Fruit fly (Drosophila melanogaster) whole organism, prepupa: ENCODE measurements around the gene Tpr2.

Experiments used
- CG10631 ChIP-seq: fragments of 200-800 bp; sonication (Bioruptor generic); optimal IDR thresholded peaks from 2 replicates; lab custom pipeline; 2016; ENCODE audit warnings: missing biosample characterization, missing genetic modification characterization
- CG10669 ChIP-seq: fragments of 200-800 bp; sonication (Bioruptor generic); optimal IDR thresholded peaks from 3 replicates; lab custom pipeline; 2018; ENCODE audit warnings: missing biosample characterization, mild to moderate bottlenecking, missing genetic modification characterization, moderate library complexity
- CG11762 ChIP-seq: fragments of 200-800 bp; sonication (Bioruptor generic); optimal IDR thresholded peaks from 3 replicates; lab custom pipeline; 2016; ENCODE audit warnings: missing biosample characterization, missing genetic modification characterization; ENCODE audit not compliant: insufficient read depth
- CG11902 ChIP-seq: fragments of 200-800 bp; sonication (Bioruptor generic); optimal IDR thresholded peaks from 3 replicates; lab custom pipeline; 2016; ENCODE audit warnings: missing biosample characterization, missing genetic modification characterization
- CG15336 ChIP-seq: fragments of 200-800 bp; sonication (Bioruptor generic); IDR thresholded peaks from 2 replicates; pipeline ENCODE4 v1.3.6; 2022; ENCODE audit warnings: missing biosample characterization, missing genetic modification characterization
- CG1621 ChIP-seq: fragments of 200-800 bp; sonication (Bioruptor generic); optimal IDR thresholded peaks from 3 replicates; lab custom pipeline; 2018; ENCODE audit warnings: missing biosample characterization, mild to moderate bottlenecking, missing genetic modification characterization
- CG16779 ChIP-seq: fragments of 200-800 bp; sonication (Bioruptor generic); optimal IDR thresholded peaks from 3 replicates; lab custom pipeline; 2017; ENCODE audit warnings: missing biosample characterization, mild to moderate bottlenecking, missing genetic modification characterization
- CG3032 ChIP-seq: fragments of 200-800 bp; optimal IDR thresholded peaks from 2 replicates; lab custom pipeline; 2019; ENCODE audit warnings: missing biosample characterization, mild to moderate bottlenecking, missing genetic modification characterization, moderate library complexity
- CG31627 ChIP-seq: fragments of 200-800 bp; sonication (Bioruptor generic); optimal IDR thresholded peaks from 3 replicates; lab custom pipeline; 2016; ENCODE audit warnings: missing biosample characterization, missing genetic modification characterization
- CG32006 ChIP-seq: fragments of 200-800 bp; sonication (Bioruptor generic); optimal IDR thresholded peaks from 3 replicates; lab custom pipeline; 2017; ENCODE audit warnings: missing biosample characterization, mild to moderate bottlenecking, missing genetic modification characterization
- CG34406 ChIP-seq: fragments of 200-800 bp; sonication (Bioruptor generic); optimal IDR thresholded peaks from 3 replicates; lab custom pipeline; 2016; ENCODE audit warnings: missing biosample characterization, missing genetic modification characterization
- CG3919 ChIP-seq: fragments of 200-800 bp; sonication (Bioruptor generic); optimal IDR thresholded peaks from 3 replicates; lab custom pipeline; 2016; ENCODE audit warnings: missing biosample characterization, missing genetic modification characterization
- CG6276 ChIP-seq: fragments of 200-800 bp; sonication (Bioruptor generic); optimal IDR thresholded peaks from 2 replicates; lab custom pipeline; 2017; ENCODE audit warnings: missing biosample characterization, mild to moderate bottlenecking, missing genetic modification characterization
- CG6792 ChIP-seq: fragments of 200-800 bp; sonication (Bioruptor generic); optimal IDR thresholded peaks from 3 replicates; lab custom pipeline; 2016; ENCODE audit warnings: missing biosample characterization, missing genetic modification characterization
- CG6808 ChIP-seq: fragments of 200-800 bp; sonication (Bioruptor generic); optimal IDR thresholded peaks from 3 replicates; lab custom pipeline; 2017; ENCODE audit warnings: missing biosample characterization, missing genetic modification characterization, mild to moderate bottlenecking, moderate library complexity, missing genetic modification reagents
- CG6854 ChIP-seq: fragments of 200-800 bp; sonication (Bioruptor generic); optimal IDR thresholded peaks from 2 replicates; lab custom pipeline; 2017; ENCODE audit warnings: missing biosample characterization, mild to moderate bottlenecking, missing genetic modification characterization
- CG8119 ChIP-seq: fragments of 200-800 bp; sonication (Bioruptor generic); IDR thresholded peaks from 3 replicates; pipeline ENCODE4 v1.3.6; 2022; ENCODE audit warnings: missing biosample characterization, missing genetic modification characterization
- CG8319 ChIP-seq: fragments of 200-800 bp; sonication (Bioruptor generic); optimal IDR thresholded peaks from 3 replicates; lab custom pipeline; 2016; ENCODE audit warnings: missing biosample characterization, missing genetic modification characterization
- CG9139 ChIP-seq: fragments of 200-800 bp; sonication (Bioruptor generic); optimal IDR thresholded peaks from 3 replicates; lab custom pipeline; 2017; ENCODE audit warnings: missing biosample characterization, mild to moderate bottlenecking, missing genetic modification characterization
- Eip75B ChIP-seq: fragments of 200-800 bp; sonication (Bioruptor generic); optimal IDR thresholded peaks from 3 replicates; lab custom pipeline; 2016; ENCODE audit warnings: missing biosample characterization, missing genetic modification characterization
- Eip78C ChIP-seq: fragments of 200-800 bp; sonication (Bioruptor generic); peaks from one replicate; lab custom pipeline; 2016; ENCODE audit warnings: missing biosample characterization, missing genetic modification characterization
- Eip93F ChIP-seq: fragments of 200-800 bp; sonication (Bioruptor generic); optimal IDR thresholded peaks from 2 replicates; lab custom pipeline; 2016; ENCODE audit warnings: missing biosample characterization, mild to moderate bottlenecking, missing genetic modification characterization
- Gug ChIP-seq: fragments of 200-800 bp; sonication (Bioruptor generic); IDR thresholded peaks from 2 replicates; pipeline ENCODE4 v1.3.6; 2022; ENCODE audit warnings: missing biosample characterization, missing genetic modification characterization
- Hr4 ChIP-seq: fragments of 200-800 bp; sonication (Bioruptor generic); optimal IDR thresholded peaks from 3 replicates; lab custom pipeline; 2016; ENCODE audit warnings: missing biosample characterization, missing genetic modification characterization
- Lpt ChIP-seq: fragments of 200-800 bp; sonication (Bioruptor generic); optimal IDR thresholded peaks from 3 replicates; lab custom pipeline; 2016; ENCODE audit warnings: missing biosample characterization, missing genetic modification characterization
- Met ChIP-seq: fragments of 200-800 bp; sonication (Bioruptor generic); optimal IDR thresholded peaks from 3 replicates; lab custom pipeline; 2016; ENCODE audit warnings: missing biosample characterization, missing genetic modification characterization
- OdsH ChIP-seq: fragments of 200-800 bp; sonication (Bioruptor generic); optimal IDR thresholded peaks from 3 replicates; lab custom pipeline; 2016; ENCODE audit warnings: missing biosample characterization, missing genetic modification characterization
- Smox ChIP-seq: fragments of 200-800 bp; sonication (Bioruptor generic); optimal IDR thresholded peaks from 3 replicates; lab custom pipeline; 2016; ENCODE audit warnings: missing biosample characterization, missing genetic modification characterization
- Sox14 ChIP-seq: fragments of 200-800 bp; sonication (Bioruptor generic); optimal IDR thresholded peaks from 3 replicates; lab custom pipeline; 2016; ENCODE audit warnings: missing biosample characterization, missing genetic modification characterization
- Sox15 ChIP-seq: fragments of 200-800 bp; sonication (Bioruptor generic); optimal IDR thresholded peaks from 3 replicates; lab custom pipeline; 2016; ENCODE audit warnings: missing biosample characterization, missing genetic modification characterization
- achi ChIP-seq: fragments of 200-800 bp; sonication (Bioruptor generic); optimal IDR thresholded peaks from 3 replicates; lab custom pipeline; 2016; ENCODE audit warnings: missing biosample characterization, missing genetic modification characterization
- acj6 ChIP-seq: fragments of 200-800 bp; sonication (Bioruptor generic); optimal IDR thresholded peaks from 3 replicates; lab custom pipeline; 2016; ENCODE audit warnings: missing biosample characterization, missing genetic modification characterization
- dac ChIP-seq: fragments of 200-800 bp; sonication (Bioruptor generic); optimal IDR thresholded peaks from 2 replicates; lab custom pipeline; 2017; ENCODE audit warnings: missing biosample characterization, mild to moderate bottlenecking, missing genetic modification characterization
- esn ChIP-seq: fragments of 200-800 bp; sonication (Bioruptor generic); optimal IDR thresholded peaks from 2 replicates; lab custom pipeline; 2016; ENCODE audit warnings: missing biosample characterization, mild to moderate bottlenecking, missing genetic modification characterization, moderate library complexity
- fd59A ChIP-seq: fragments of 200-800 bp; sonication (Bioruptor generic); optimal IDR thresholded peaks from 2 replicates; lab custom pipeline; 2017; ENCODE audit warnings: missing biosample characterization, mild to moderate bottlenecking, missing genetic modification characterization, missing genetic modification reagents
- fd85E ChIP-seq: fragments of 200-800 bp; sonication (Bioruptor generic); optimal IDR thresholded peaks from 3 replicates; lab custom pipeline; 2016; ENCODE audit warnings: missing biosample characterization, missing genetic modification characterization
- fkh ChIP-seq: fragments of 200-800 bp; sonication (Bioruptor generic); optimal IDR thresholded peaks from 3 replicates; lab custom pipeline; 2017; ENCODE audit warnings: missing biosample characterization, mild to moderate bottlenecking, missing genetic modification characterization, moderate library complexity
- lz ChIP-seq: fragments of 200-800 bp; sonication (Bioruptor generic); optimal IDR thresholded peaks from 3 replicates; lab custom pipeline; 2016; ENCODE audit warnings: missing biosample characterization, missing genetic modification characterization
- net ChIP-seq: fragments of 200-800 bp; sonication (Bioruptor generic); optimal IDR thresholded peaks from 3 replicates; lab custom pipeline; 2016; ENCODE audit warnings: missing biosample characterization, missing genetic modification characterization
- pdm3 ChIP-seq: fragments of 200-800 bp; sonication (Bioruptor generic); optimal IDR thresholded peaks from 3 replicates; lab custom pipeline; 2016; ENCODE audit warnings: missing biosample characterization, missing genetic modification characterization
- salr ChIP-seq, 2 experiments: fragments of 200-800 bp; sonication (Bioruptor generic); optimal IDR thresholded peaks; 3 replicates each; lab custom pipeline; 2016 to 2018; ENCODE audit warnings: missing biosample characterization in 2 of 2, missing genetic modification characterization in 2 of 2, mild to moderate bottlenecking in 1 of 2
- spab ChIP-seq: fragments of 200-800 bp; sonication (Bioruptor generic); optimal IDR thresholded peaks from 2 replicates; lab custom pipeline; 2017; ENCODE audit warnings: missing biosample characterization, mild to moderate bottlenecking, missing genetic modification characterization, missing genetic modification reagents
- ss ChIP-seq, 2 experiments: fragments of 200-800 bp; sonication (Bioruptor generic); optimal IDR thresholded peaks; 2 replicates in 1 of 2; 3 replicates in 1 of 2; lab custom pipeline; 2017 to 2018; ENCODE audit warnings: mild to moderate bottlenecking in 2 of 2, missing biosample characterization in 2 of 2, missing genetic modification characterization in 2 of 2, moderate library complexity in 1 of 2
- topi ChIP-seq: fragments of 200-800 bp; sonication (Bioruptor generic); optimal IDR thresholded peaks from 3 replicates; lab custom pipeline; 2016; ENCODE audit warnings: missing biosample characterization, missing genetic modification characterization
- vri ChIP-seq: fragments of 200-800 bp; sonication (Bioruptor generic); optimal IDR thresholded peaks from 3 replicates; lab custom pipeline; 2016; ENCODE audit warnings: missing biosample characterization, mild to moderate bottlenecking, missing genetic modification characterization

Tpr2 gene

dm6 chr2L:16534174-16534835 is 43.0 kb downstream of the Tpr2 start (continued):
- TF ChIP-seq CG11762 (GFP tag; lab: Kevin White, UChicago) (no peak), fkh (peak; percentile 100), CG6808 (GFP tag; lab: Kevin White, UChicago) (no peak), fd59A (no peak), lz (no peak), CG6792 (no peak), CG31627 (GFP tag; lab: Kevin White, UChicago) (no peak), CG10669 (GFP tag; lab: Kevin White, UChicago) (peak; percentile 20), OdsH (GFP tag; lab: Kevin White, UChicago) (no peak), pdm3 (GFP tag; lab: Kevin White, UChicago) (no peak), Eip93F (no peak), Sox14 (GFP tag; lab: Kevin White, UChicago) (peak; percentile 1), Sox15 (GFP tag; lab: Kevin White, UChicago) (no peak), Met (peak; percentile 18), achi (no peak), CG16779 (peak; percentile 34), CG3032 (tag; lab: Kevin White, UChicago) (peak; percentile 18), CG6276 (GFP tag; lab: Kevin White, UChicago) (peak; percentile 51), CG3919 (GFP tag; lab: Kevin White, UChicago) (no peak), Eip75B (GFP tag; lab: Kevin White, UChicago) (no peak), net (GFP tag; lab: Kevin White, UChicago) (no peak), CG10631 (GFP tag; lab: Kevin White, UChicago) (no peak), fd85E (GFP tag; lab: Kevin White, UChicago) (no peak), Gug (GFP tag; lab: Robert Waterston, UW) (peak; percentile 19; the same call in 1 of the 2 replicates), CG8119 (GFP tag; lab: Robert Waterston, UW) (peak; percentile 73), ss (GFP tag; optimal IDR thresholded peaks at IDR 0.05; lab: Kevin White, UChicago) (peak; percentile 52 to 60), CG34406 (GFP tag; lab: Kevin White, UChicago) (no peak), dac (GFP tag; lab: Kevin White, UChicago) (peak; percentile 27), topi (GFP tag; lab: Kevin White, UChicago) (no peak), acj6 (GFP tag; lab: Kevin White, UChicago) (no peak)

dm6 chr2L:16535071-16535581 is 43.8 kb downstream of the Tpr2 start:
- TF ChIP-seq CG31627 (GFP tag; lab: Kevin White, UChicago) (peak; percentile 83), CG32006 (GFP tag; lab: Kevin White, UChicago) (peak; percentile 82), CG8319 (GFP tag; lab: Kevin White, UChicago) (no peak), Eip75B (GFP tag; lab: Kevin White, UChicago) (peak; percentile 74), spab (GFP tag; lab: Kevin White, UChicago) (no peak), CG15336 (GFP tag; lab: Robert Waterston, UW) (peak; percentile 60), Sox15 (GFP tag; lab: Kevin White, UChicago) (peak; percentile 52), Lpt (GFP tag; lab: Kevin White, UChicago) (peak; percentile 5), OdsH (GFP tag; lab: Kevin White, UChicago) (peak; percentile 69), Sox14 (GFP tag; lab: Kevin White, UChicago) (peak; percentile 83), lz (peak; percentile 78), pdm3 (GFP tag; lab: Kevin White, UChicago) (peak; percentile 70), CG10631 (GFP tag; lab: Kevin White, UChicago) (peak; percentile 46), Smox (GFP tag; lab: Kevin White, UChicago) (peak; percentile 80), CG6792 (peak; percentile 52), fkh (no peak), CG8119 (GFP tag; lab: Robert Waterston, UW) (peak; percentile 62; the same call in 2 of the 3 replicates), salr (GFP tag; optimal IDR thresholded peaks at IDR 0.05; lab: Kevin White, UChicago) (peak in 1 of 2 experiments; percentile 16), CG9139 (no peak), vri (peak; percentile 10), CG6808 (GFP tag; lab: Kevin White, UChicago) (no peak), CG16779 (no peak), Met (peak; percentile 85), CG1621 (no peak), CG3032 (tag; lab: Kevin White, UChicago) (peak; percentile 7), ss (GFP tag; optimal IDR thresholded peaks at IDR 0.05; lab: Kevin White, UChicago) (no peak), CG6276 (GFP tag; lab: Kevin White, UChicago) (peak; percentile 36), esn (GFP tag; lab: Kevin White, UChicago) (peak; percentile 82), CG3919 (GFP tag; lab: Kevin White, UChicago) (peak; percentile 59), Eip78C (GFP tag; lab: Kevin White, UChicago) (peak; percentile 94), CG11902 (GFP tag; lab: Kevin White, UChicago) (peak; percentile 33), CG6854 (no peak), dac (GFP tag; lab: Kevin White, UChicago) (peak; percentile 31), Eip93F (peak; percentile 8), Hr4 (GFP tag; lab: Kevin White, UChicago) (peak; percentile 62)
